Worm (Caenorhabditis elegans) whole organism, L1 larva: ENCODE data around the gene T03G11.10.
A peak's percentile ranks its signal among the peaks of the same experiment; 100 is the strongest.

Experiments used
- C04F5.9 ChIP-seq: sonication (generic microtip); optimal IDR thresholded peaks from 2 replicates; lab custom pipeline; 2016; ENCODE audit warnings: missing genetic modification characterization, missing compliant biosample characterization
- C16A3.4 ChIP-seq: fragments of 150-350 bp; optimal IDR thresholded peaks from 2 replicates; lab custom pipeline; 2014; ENCODE audit warnings: missing biosample characterization, missing genetic modification characterization
- F16B12.6 ChIP-seq: fragments of 150-350 bp; optimal IDR thresholded peaks from 2 replicates; lab custom pipeline; 2014; ENCODE audit warnings: missing biosample characterization, missing genetic modification characterization
- Y116A8C.19 ChIP-seq: sonication (generic microtip); optimal IDR thresholded peaks from 2 replicates; lab custom pipeline; 2016; ENCODE audit warnings: missing compliant biosample characterization, missing genetic modification characterization, borderline replicate concordance
- alr-1 ChIP-seq: fragments of 200-800 bp; sonication (Bioruptor generic); optimal IDR thresholded peaks from 2 replicates; lab custom pipeline; 2018; ENCODE audit warnings: borderline replicate concordance, mild to moderate bottlenecking, missing genetic modification characterization, missing compliant biosample characterization
- ceh-8 ChIP-seq: fragments of 200-800 bp; sonication (Bioruptor generic); optimal IDR thresholded peaks from 2 replicates; lab custom pipeline; 2018; ENCODE audit warnings: mild to moderate bottlenecking, missing genetic modification characterization, moderate library complexity, missing compliant biosample characterization
- ceh-82 ChIP-seq, 3 experiments: fragments of 150-350 bp in 1 of 3; sonication (generic microtip) in 2 of 3; optimal IDR thresholded peaks; 2 replicates each; lab custom pipeline; 2014 to 2017; ENCODE audit warnings: missing biosample characterization in 3 of 3, missing genetic modification characterization in 3 of 3
- ceh-90 ChIP-seq: sonication (generic microtip); optimal IDR thresholded peaks from 2 replicates; lab custom pipeline; 2016; ENCODE audit warnings: missing genetic modification characterization, missing compliant biosample characterization
- ces-1 ChIP-seq: fragments of 150-350 bp; optimal IDR thresholded peaks from 2 replicates; lab custom pipeline; 2014; ENCODE audit warnings: missing biosample characterization, missing genetic modification reagents, missing genetic modification characterization
- efl-3 ChIP-seq: fragments of 200-800 bp; sonication (Bioruptor generic); optimal IDR thresholded peaks from 2 replicates; lab custom pipeline; 2018; ENCODE audit warnings: mild to moderate bottlenecking, missing genetic modification characterization, missing compliant biosample characterization
- egl-13 ChIP-seq: sonication (generic microtip); optimal IDR thresholded peaks from 2 replicates; lab custom pipeline; 2016; ENCODE audit warnings: missing genotype, missing genetic modification reagents, missing genetic modification characterization, missing compliant biosample characterization
- fkh-4 ChIP-seq: sonication (generic microtip); optimal IDR thresholded peaks from 2 replicates; lab custom pipeline; 2016; ENCODE audit warnings: missing compliant biosample characterization, missing genetic modification characterization, borderline replicate concordance
- fkh-8 ChIP-seq: sonication (generic microtip); optimal IDR thresholded peaks from 2 replicates; lab custom pipeline; 2016; ENCODE audit warnings: mild to moderate bottlenecking, missing genetic modification characterization, missing compliant biosample characterization
- hlh-4 ChIP-seq: sonication (generic microtip); optimal IDR thresholded peaks from 2 replicates; lab custom pipeline; 2016; ENCODE audit warnings: mild to moderate bottlenecking, missing genetic modification characterization, missing compliant biosample characterization
- irx-1 ChIP-seq: sonication (generic microtip); optimal IDR thresholded peaks from 2 replicates; lab custom pipeline; 2016; ENCODE audit warnings: missing genetic modification characterization, missing compliant biosample characterization
- isw-1 ChIP-seq: fragments of 200-800 bp; sonication (Bioruptor generic); IDR thresholded peaks from 2 replicates; pipeline ENCODE4 v1.3.6; 2022; ENCODE audit warnings: missing genetic modification characterization, missing compliant biosample characterization
- lin-14 ChIP-seq: fragments of 200-800 bp; sonication (Bioruptor generic); optimal IDR thresholded peaks from 2 replicates; lab custom pipeline; 2018; ENCODE audit warnings: mild to moderate bottlenecking, missing genetic modification characterization, moderate library complexity, missing compliant biosample characterization
- lin-15B ChIP-seq: fragments of 150-350 bp; sonication (generic microtip); optimal IDR thresholded peaks from 3 replicates; lab custom pipeline; 2014; ENCODE audit warnings: missing biosample characterization, missing genetic modification characterization
- lin-39 ChIP-seq: fragments of 150-350 bp; optimal IDR thresholded peaks from 2 replicates; lab custom pipeline; 2014; ENCODE audit warnings: missing biosample characterization, missing genetic modification reagents, missing genetic modification characterization
- lir-3 ChIP-seq: sonication (generic microtip); optimal IDR thresholded peaks from 2 replicates; lab custom pipeline; 2016; ENCODE audit warnings: mild to moderate bottlenecking, missing genetic modification characterization, moderate library complexity, missing compliant biosample characterization; ENCODE audit not compliant: poor library complexity
- mab-9 ChIP-seq: fragments of 200-800 bp; sonication (Bioruptor generic); IDR thresholded peaks from 2 replicates; pipeline ENCODE4 v1.3.6; 2022; ENCODE audit warnings: missing genetic modification reagents, missing genetic modification characterization, missing compliant biosample characterization
- mdl-1 ChIP-seq, 2 experiments: fragments of 150-350 bp; optimal IDR thresholded peaks; 2 replicates each; lab custom pipeline; 2014 to 2017; ENCODE audit warnings: missing biosample characterization in 2 of 2, missing genetic modification characterization in 2 of 2, inconsistent platforms in 1 of 2
- mep-1 ChIP-seq: fragments of 150-350 bp; optimal IDR thresholded peaks from 2 replicates; lab custom pipeline; 2014; ENCODE audit warnings: missing biosample characterization, missing genetic modification characterization
- nhr-11 ChIP-seq: fragments of 150-350 bp; optimal IDR thresholded peaks from 2 replicates; lab custom pipeline; 2014; ENCODE audit warnings: missing biosample characterization, missing genetic modification characterization
- nhr-19 ChIP-seq: fragments of 200-800 bp; sonication (Bioruptor generic); conservative IDR thresholded peaks from 2 replicates; pipeline ENCODE4 v1.3.6; 2022; ENCODE audit warnings: missing genetic modification characterization, missing compliant biosample characterization
- nhr-20 ChIP-seq: sonication (generic microtip); optimal IDR thresholded peaks from 2 replicates; lab custom pipeline; 2016; ENCODE audit warnings: mild to moderate bottlenecking, missing genetic modification characterization, missing compliant biosample characterization
- nhr-47 ChIP-seq: sonication (generic microtip); optimal IDR thresholded peaks from 2 replicates; lab custom pipeline; 2016; ENCODE audit warnings: mild to moderate bottlenecking, missing genetic modification characterization, moderate library complexity, missing compliant biosample characterization
- nhr-85 ChIP-seq: sonication (generic microtip); peaks from one replicate; lab custom pipeline; 2016; ENCODE audit warnings: missing genetic modification characterization, inconsistent platforms, missing compliant biosample characterization
- pag-3 ChIP-seq: sonication (generic microtip); optimal IDR thresholded peaks from 2 replicates; lab custom pipeline; 2017; ENCODE audit warnings: missing genetic modification characterization, mild to moderate bottlenecking, missing compliant biosample characterization, antibody characterized with exemption, borderline replicate concordance; ENCODE audit not compliant: insufficient read depth
- rnt-1 ChIP-seq: sonication (generic microtip); optimal IDR thresholded peaks from 2 replicates; lab custom pipeline; 2016; ENCODE audit warnings: mild to moderate bottlenecking, missing genetic modification characterization, moderate library complexity, missing compliant biosample characterization
- skn-1 ChIP-seq: fragments of 150-350 bp; optimal IDR thresholded peaks from 2 replicates; lab custom pipeline; 2014; ENCODE audit warnings: missing biosample characterization, missing genetic modification characterization
- snu-23 ChIP-seq: sonication (generic microtip); optimal IDR thresholded peaks from 2 replicates; lab custom pipeline; 2016; ENCODE audit warnings: missing genetic modification characterization, missing compliant biosample characterization
- swsn-7 ChIP-seq: sonication (generic microtip); optimal IDR thresholded peaks from 2 replicates; lab custom pipeline; 2016; ENCODE audit warnings: missing genetic modification characterization, missing compliant biosample characterization
- tbx-2 ChIP-seq: sonication (generic microtip); optimal IDR thresholded peaks from 2 replicates; lab custom pipeline; 2016; ENCODE audit warnings: missing genetic modification characterization, missing compliant biosample characterization
- unc-130 ChIP-seq: fragments of 150-350 bp; optimal IDR thresholded peaks from 2 replicates; lab custom pipeline; 2017; ENCODE audit warnings: missing biosample characterization, missing genetic modification characterization, inconsistent platforms
- unc-98 ChIP-seq: fragments of 200-800 bp; sonication (Bioruptor generic); IDR thresholded peaks from 2 replicates; pipeline ENCODE4 v1.3.6; 2022; ENCODE audit warnings: missing genetic modification characterization, missing compliant biosample characterization
- vab-15 ChIP-seq: sonication (generic microtip); optimal IDR thresholded peaks from 2 replicates; lab custom pipeline; 2017; ENCODE audit warnings: missing genotype, mild to moderate bottlenecking, missing genetic modification characterization, missing compliant biosample characterization
- ztf-11 ChIP-seq, 2 experiments: sonication (generic microtip); optimal IDR thresholded peaks; 2 replicates each; lab custom pipeline; 2016 to 2017; ENCODE audit warnings: missing genetic modification characterization in 2 of 2, missing biosample characterization in 1 of 2, missing compliant biosample characterization in 1 of 2

Gene T03G11.10

DNA sequence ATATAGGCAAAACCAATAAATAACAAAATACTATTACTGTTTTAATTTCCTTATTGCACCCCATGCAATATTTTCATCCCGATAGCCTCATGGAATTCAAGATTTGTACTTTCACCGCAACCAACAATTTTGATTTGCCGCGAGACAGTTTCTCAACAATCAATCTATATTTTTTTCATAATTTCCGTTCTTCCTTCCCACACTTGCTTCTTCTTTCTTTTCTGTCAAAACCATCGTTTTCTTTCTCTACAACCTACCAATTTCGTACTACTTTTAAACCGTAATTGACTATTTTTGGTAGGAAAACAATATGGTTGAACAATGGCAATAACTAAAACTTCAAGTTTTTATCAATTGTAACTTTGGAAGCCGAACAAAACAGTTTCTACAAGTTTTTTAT is 23.1 kb downstream of the T03G11.10 start, which contains the start of gene C31H2.14:
Gene C31H2.14 (plus strand): TSS at position 301 of the 400 bp plus-strand sequence.
- TF ChIP-seq pag-3, result no peak
- TF ChIP-seq nhr-20 (tag; lab: Kevin White, UChicago), result no peak
- TF ChIP-seq swsn-7 (tag; lab: Kevin White, UChicago), result no peak
- TF ChIP-seq F16B12.6 (tag; lab: Kevin White, UChicago), result no peak
- TF ChIP-seq rnt-1, result no peak
- TF ChIP-seq hlh-4 (tag; lab: Kevin White, UChicago), result no peak
- TF ChIP-seq Y116A8C.19 (tag; lab: Kevin White, UChicago), result no peak
- TF ChIP-seq nhr-19 (GFP tag; lab: Robert Waterston, UW), result no peak
- TF ChIP-seq nhr-47 (tag; lab: Kevin White, UChicago), result no peak
- TF ChIP-seq alr-1 (tag; lab: Kevin White, UChicago), result no peak
- no peak for TF ChIP-seq skn-1 (tag; lab: Kevin White, UChicago)
- TF ChIP-seq vab-15, result no peak
- no peak for TF ChIP-seq mep-1 (tag; lab: Kevin White, UChicago)
- TF ChIP-seq irx-1 (tag; lab: Kevin White, UChicago), result no peak
- TF ChIP-seq unc-130 (tag; lab: Kevin White, UChicago), result no peak
- no peak for TF ChIP-seq unc-98
- TF ChIP-seq C04F5.9 (tag; lab: Kevin White, UChicago), result no peak
- TF ChIP-seq mab-9 (GFP tag; lab: Robert Waterston, UW), result no peak
- TF ChIP-seq fkh-4 (tag; lab: Kevin White, UChicago), result no peak
- no peak for TF ChIP-seq C16A3.4 (tag; lab: Kevin White, UChicago)

DNA sequence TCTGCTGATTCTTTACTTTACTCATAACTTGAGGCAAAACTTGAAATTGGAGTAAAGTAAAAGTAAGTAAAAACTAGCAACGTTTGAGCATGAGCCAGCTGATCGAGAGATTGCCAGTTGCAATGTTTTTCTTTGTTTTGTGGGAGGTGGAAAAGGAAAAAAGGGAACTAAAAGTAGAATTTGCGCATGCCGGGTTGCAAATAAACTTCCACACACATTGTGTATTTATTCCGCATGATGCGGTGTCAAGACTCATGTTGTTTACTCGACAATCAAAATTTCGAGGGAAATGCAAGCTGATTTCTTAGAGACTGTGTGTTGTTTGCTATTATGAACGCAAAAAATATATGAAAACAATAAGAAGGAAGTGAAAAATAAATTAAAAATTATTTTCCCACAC is 28.6 kb downstream of the T03G11.10 start:
- TF ChIP-seq mdl-1 (tag; optimal IDR thresholded peaks at IDR 0.05; lab: Kevin White, UChicago) (no peak), ceh-90 (tag; lab: Kevin White, UChicago) (no peak), lir-3 (tag; lab: Kevin White, UChicago) (no peak), hlh-4 (tag; lab: Kevin White, UChicago) (no peak), ztf-11 (tag; optimal IDR thresholded peaks at IDR 0.05; lab: Kevin White, UChicago) (no peak), nhr-85 (tag; lab: Kevin White, UChicago) (peak; percentile 12), egl-13 (tag; lab: Kevin White, UChicago) (no peak), tbx-2 (no peak), unc-130 (tag; lab: Kevin White, UChicago) (no peak), nhr-11 (tag; lab: Kevin White, UChicago) (no peak), irx-1 (tag; lab: Kevin White, UChicago) (no peak), ces-1 (GFP tag; lab: Kevin White, UChicago) (no peak), lin-14 (GFP tag; lab: Kevin White, UChicago) (peak; percentile 2), F16B12.6 (tag; lab: Kevin White, UChicago) (no peak)

DNA sequence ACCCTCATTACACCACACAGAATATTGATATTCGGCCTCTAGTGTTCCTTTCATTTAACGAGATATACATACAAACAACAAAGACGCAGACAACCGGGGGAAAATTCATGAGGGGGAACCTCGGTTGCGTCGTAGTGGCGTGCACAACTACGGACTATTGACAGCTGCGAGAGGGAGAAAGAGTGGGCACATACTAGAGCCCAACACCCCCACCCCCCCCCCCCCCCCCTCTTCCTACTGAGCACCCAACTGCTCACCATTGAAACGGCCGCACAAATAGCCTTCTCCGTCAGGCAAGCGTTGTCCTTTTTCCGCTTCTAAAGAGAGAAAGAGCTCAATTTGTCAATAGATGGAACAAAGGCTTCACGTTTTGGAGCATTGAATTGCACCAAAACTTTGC is 30.8 kb downstream of the T03G11.10 start:
- TF ChIP-seq rnt-1 (peak; percentile 18), lin-14 (GFP tag; lab: Kevin White, UChicago) (peak; percentile 95), mab-9 (GFP tag; lab: Robert Waterston, UW) (no peak), efl-3 (GFP tag; lab: Kevin White, UChicago) (no peak), isw-1 (GFP tag; lab: Robert Waterston, UW) (peak; percentile 38), fkh-8 (tag; lab: Kevin White, UChicago) (peak; percentile 52), mep-1 (tag; lab: Kevin White, UChicago) (peak; percentile 15), lin-15B (no peak), swsn-7 (tag; lab: Kevin White, UChicago) (no peak), ceh-8 (GFP tag; lab: Kevin White, UChicago) (peak; percentile 33), snu-23 (GFP tag; lab: Kevin White, UChicago) (no peak), lin-39 (tag; lab: Kevin White, UChicago) (no peak), ceh-82 (tag; optimal IDR thresholded peaks at IDR 0.05; lab: Kevin White, UChicago) (peak in 1 of 3 experiments; percentile 27)
